Worm (Caenorhabditis elegans) whole organism, late embryonic: ENCODE data around the gene Y113G7A.16.

ENCODE experiments used
- ama-1 ChIP-seq: fragments of 150-350 bp; optimal IDR thresholded peaks from 2 replicates; lab custom pipeline; 2014
- ceh-6 ChIP-seq: fragments of 200-800 bp; sonication (Bioruptor generic); optimal IDR thresholded peaks from 2 replicates; lab custom pipeline; 2018; ENCODE audit warnings: mild to moderate bottlenecking, missing genetic modification characterization, missing compliant biosample characterization
- pha-4 ChIP-seq: fragments of 150-350 bp; optimal IDR thresholded peaks from 2 replicates; lab custom pipeline; 2018; ENCODE audit warnings: missing biosample characterization, missing genetic modification reagents, missing genetic modification characterization
- pqm-1 ChIP-seq: sonication (generic microtip); optimal IDR thresholded peaks from 2 replicates; lab custom pipeline; 2016; ENCODE audit warnings: missing genetic modification characterization, missing compliant biosample characterization
- unc-3 ChIP-seq, 2 experiments: fragments of 200-800 bp in 1 of 2; sonication (Bioruptor generic) in 1 of 2; sonication (generic microtip) in 1 of 2; conservative IDR thresholded peaks in 1 of 2; optimal IDR thresholded peaks in 1 of 2; 2 replicates each; pipeline versions ENCODE4 v1.3.6 to Lab custom; 2016 to 2022; ENCODE audit warnings: missing compliant biosample characterization in 2 of 2, missing genetic modification characterization in 2 of 2, missing genetic modification reagents in 1 of 2

DNA sequence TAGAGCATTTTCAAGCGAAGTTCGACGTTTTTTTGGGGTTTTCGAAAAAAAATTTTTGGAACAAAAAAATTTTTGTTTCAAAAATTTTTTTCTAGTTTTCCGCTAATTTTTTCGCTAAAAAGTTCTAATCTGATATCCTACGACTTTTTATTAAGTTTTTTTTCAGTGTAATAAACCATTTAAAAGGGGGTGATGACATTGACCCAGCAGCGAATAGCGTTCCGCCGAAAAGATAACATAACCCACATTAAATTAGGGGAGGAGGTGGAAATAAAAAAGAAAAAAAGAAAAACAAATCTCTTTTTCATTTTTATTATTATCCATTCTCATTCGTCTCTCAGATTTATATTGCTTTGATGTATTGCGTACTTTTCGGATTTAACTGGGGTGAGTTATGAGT, 29.9 kb upstream of the Y113G7A.16 start, which contains the start of gene Y60A3A.23:
- no peak for TF ChIP-seq pqm-1 (tag; lab: Kevin White, UChicago)
- TF ChIP-seq ama-1 (lab: Kevin White, UChicago) = no peak
- TF ChIP-seq ceh-6 (GFP tag; lab: Kevin White, UChicago) = no peak
- no peak for TF ChIP-seq pha-4 (tag; lab: Kevin White, UChicago)
- no peak for TF ChIP-seq unc-3 (GFP tag; conservative IDR thresholded peaks at IDR 0.05; lab: Robert Waterston, UW)
- TF ChIP-seq unc-3 (tag; optimal IDR thresholded peaks at IDR 0.05; lab: Kevin White, UChicago) = no peak
